Worm (Caenorhabditis elegans) whole organism, early embryonic: ENCODE data around the gene T22B2.5.

Experiments used
- B0310.2 ChIP-seq: sonication (generic microtip); optimal IDR thresholded peaks from 2 replicates; lab custom pipeline; 2016; ENCODE audit warnings: mild to moderate bottlenecking, missing genetic modification characterization, missing compliant biosample characterization
- F13C5.2 ChIP-seq: sonication (generic microtip); optimal IDR thresholded peaks from 2 replicates; lab custom pipeline; 2017; ENCODE audit warnings: mild to moderate bottlenecking, missing genetic modification characterization, inconsistent platforms, missing compliant biosample characterization
- aly-1 ChIP-seq: sonication (generic microtip); optimal IDR thresholded peaks from 2 replicates; lab custom pipeline; 2016; ENCODE audit warnings: missing genetic modification characterization, missing compliant biosample characterization

DNA sequence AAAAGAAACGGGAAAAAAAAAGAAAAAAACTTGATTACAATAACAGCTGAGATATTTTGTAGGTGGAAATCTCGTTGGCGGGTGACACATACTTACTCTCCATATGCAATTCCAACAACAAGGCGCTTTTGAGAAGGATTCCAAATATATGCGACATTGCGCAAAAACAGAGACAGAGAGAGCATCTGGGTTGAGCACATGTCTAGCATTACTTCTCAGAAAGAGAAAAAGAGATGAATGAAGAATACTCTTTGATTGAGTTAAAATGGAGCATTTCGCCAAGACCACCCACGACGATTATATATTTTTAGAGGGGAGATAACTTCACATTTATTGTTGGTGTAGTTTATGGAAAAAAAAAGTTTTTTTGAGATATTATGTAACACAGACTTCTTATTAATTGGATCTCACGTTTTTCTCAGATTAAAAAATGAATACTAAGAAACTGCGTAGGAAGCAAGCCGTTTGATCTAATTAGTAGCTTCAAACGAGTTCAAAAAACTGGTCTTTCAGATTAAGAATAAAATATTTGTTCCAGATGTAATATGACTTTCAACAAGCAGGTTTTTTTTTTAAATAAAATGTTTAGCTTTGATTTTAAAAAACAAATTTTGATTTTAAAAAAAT is 33.9 kb upstream of the T22B2.5 start:
- TF ChIP-seq F13C5.2 = no peak
- TF ChIP-seq aly-1 (tag; lab: Kevin White, UChicago) = no peak
- no peak for TF ChIP-seq B0310.2 (tag; lab: Kevin White, UChicago)
